Fruit fly (Drosophila melanogaster): ENCODE results near the gene Ir75a.

Gene Ir75a

dm6 chr3L:17856655-17857479 is 39.1 kb upstream of the Ir75a start, which contains the start of gene CG5535 (continued):
- peak; percentile 28 for TF ChIP-seq crc (GFP tag; optimal IDR thresholded peaks at IDR 0.05)
- TF ChIP-seq CG33557 (GFP tag; optimal IDR thresholded peaks at IDR 0.05), result peak; percentile 79
- peak; percentile 63; the same call in 1 of the 4 replicates for TF ChIP-seq chinmo (GFP tag; IDR thresholded peaks at IDR 0.05; ENCODE audit: partially characterized antibody)
- TF ChIP-seq pnt (GFP tag; optimal IDR thresholded peaks at IDR 0.05), result peak; percentile 42
- peak; percentile 74 for TF ChIP-seq CG5953 (GFP tag; IDR thresholded peaks at IDR 0.05)
- peak; percentile 86 for TF ChIP-seq CG10979 (tag; optimal IDR thresholded peaks at IDR 0.05)
- no peak for TF ChIP-seq vnd (GFP tag; IDR thresholded peaks at IDR 0.05; ENCODE audit: partially characterized antibody)
- TF ChIP-seq Pdp1 (GFP tag; optimal IDR thresholded peaks at IDR 0.05), result peak; percentile 45 to 80
- no peak; the same call in 1 of the 2 replicates for TF ChIP-seq Atf6 (GFP tag; IDR thresholded peaks at IDR 0.05)
- TF ChIP-seq Doc2 (GFP tag; IDR thresholded peaks at IDR 0.05), result no peak
- TF ChIP-seq CG1024 (GFP tag; IDR thresholded peaks at IDR 0.05), result peak; percentile 64; the same call in 1 of the 2 replicates
- no peak for TF ChIP-seq wek (GFP tag; optimal IDR thresholded peaks at IDR 0.05)
- TF ChIP-seq Chrac-16 (GFP tag; optimal IDR thresholded peaks at IDR 0.05), result peak; percentile 64
- TF ChIP-seq CkIIα-i1 (GFP tag; IDR thresholded peaks at IDR 0.05), result no peak
- no peak for TF ChIP-seq CG11398 (GFP tag; optimal IDR thresholded peaks at IDR 0.05)
- TF ChIP-seq CG12236 (GFP tag; optimal IDR thresholded peaks at IDR 0.05), result no peak
- peak; percentile 82 for TF ChIP-seq CG15601 (tag; optimal IDR thresholded peaks at IDR 0.05)
- TF ChIP-seq CG3838 (GFP tag; optimal IDR thresholded peaks at IDR 0.05), result no peak
- TF ChIP-seq Gug (GFP tag; IDR thresholded peaks at IDR 0.05), result peak; percentile 82
- peak; percentile 75 for TF ChIP-seq D19A (tag; optimal IDR thresholded peaks at IDR 0.05)
- no peak for TF ChIP-seq NK7.1 (GFP tag; optimal IDR thresholded peaks at IDR 0.05)
- no peak for TF ChIP-seq luna (GFP tag; optimal IDR thresholded peaks at IDR 0.05)
- peak; percentile 44 for TF ChIP-seq CG4730 (GFP tag; IDR thresholded peaks at IDR 0.05)
- peak; percentile 48; the same call in 1 of the 2 replicates for TF ChIP-seq CG31224 (GFP tag; IDR thresholded peaks at IDR 0.05)
- TF ChIP-seq CG15696 (tag; optimal IDR thresholded peaks at IDR 0.05), result peak; percentile 61
- TF ChIP-seq Jarid2 (GFP tag; optimal IDR thresholded peaks at IDR 0.05), result peak; percentile 35
- TF ChIP-seq CG9932 (GFP tag; IDR thresholded peaks at IDR 0.05), result peak; percentile 64
- TF ChIP-seq D19B (GFP tag; optimal IDR thresholded peaks at IDR 0.05), result peak; percentile 49
- peak; percentile 33; the same call in 2 of the 3 replicates for TF ChIP-seq B-H1 (GFP tag; IDR thresholded peaks at IDR 0.05)
- peak; percentile 93 for TF ChIP-seq CG9437 (GFP tag; optimal IDR thresholded peaks at IDR 0.05)
- no peak for TF ChIP-seq CG8089 (GFP tag; optimal IDR thresholded peaks at IDR 0.05)
- peak; percentile 3 for TF ChIP-seq gro (GFP tag; optimal IDR thresholded peaks at IDR 0.05)
- peak; percentile 74 for TF ChIP-seq PHDP (tag; optimal IDR thresholded peaks at IDR 0.05)
- TF ChIP-seq lbe (GFP tag; optimal IDR thresholded peaks at IDR 0.05), result no peak
- TF ChIP-seq Ssrp (tag; optimal IDR thresholded peaks at IDR 0.05), result peak; percentile 87
- TF ChIP-seq B-H2 (GFP tag; optimal IDR thresholded peaks at IDR 0.05), result peak; percentile 0
- TF ChIP-seq hb (GFP tag; IDR thresholded peaks at IDR 0.05; ENCODE audit: partially characterized antibody), result no peak
- TF ChIP-seq Lpt (GFP tag; optimal IDR thresholded peaks at IDR 0.05), result no peak
- peak; percentile 93 for TF ChIP-seq CG12659 (GFP tag; optimal IDR thresholded peaks at IDR 0.05)
- TF ChIP-seq sr (GFP tag; IDR thresholded peaks at IDR 0.05), result no peak
- no peak for TF ChIP-seq gfzf (GFP tag; optimal IDR thresholded peaks at IDR 0.05)
- TF ChIP-seq tio (GFP tag; optimal IDR thresholded peaks at IDR 0.05), result peak; percentile 94
- peak; percentile 87 for TF ChIP-seq ken (GFP tag; IDR thresholded peaks at IDR 0.05)
- TF ChIP-seq CG8944 (GFP tag; optimal IDR thresholded peaks at IDR 0.05), result peak; percentile 47
- peak; percentile 42 for TF ChIP-seq CG4820 (GFP tag; optimal IDR thresholded peaks at IDR 0.05)
- peak; percentile 38 for TF ChIP-seq rib (GFP tag; IDR thresholded peaks at IDR 0.05)
- TF ChIP-seq Blimp-1 (GFP tag; optimal IDR thresholded peaks at IDR 0.05), result peak; percentile 63
- peak; percentile 46 for TF ChIP-seq CG33213 (GFP tag; optimal IDR thresholded peaks at IDR 0.05)
- TF ChIP-seq Bdp1 (GFP tag; optimal IDR thresholded peaks at IDR 0.05), result no peak

Data from whole organism, embryonic.